Worm (Caenorhabditis elegans) whole organism, early embryonic: ENCODE measurements around the gene lbp-9.

Experiments
- B0310.2 ChIP-seq: sonication (generic microtip); optimal IDR thresholded peaks from 2 replicates; lab custom pipeline; 2016; ENCODE audit warnings: mild to moderate bottlenecking, missing genetic modification characterization, missing compliant biosample characterization
- F13C5.2 ChIP-seq: sonication (generic microtip); optimal IDR thresholded peaks from 2 replicates; lab custom pipeline; 2017; ENCODE audit warnings: mild to moderate bottlenecking, missing genetic modification characterization, inconsistent platforms, missing compliant biosample characterization
- aly-1 ChIP-seq: sonication (generic microtip); optimal IDR thresholded peaks from 2 replicates; lab custom pipeline; 2016; ENCODE audit warnings: missing genetic modification characterization, missing compliant biosample characterization
- ama-1 ChIP-seq: fragments of 150-350 bp; optimal IDR thresholded peaks from 2 replicates; lab custom pipeline; 2014
- ceh-13 ChIP-seq: fragments of 200-800 bp; sonication (Bioruptor generic); optimal IDR thresholded peaks from 2 replicates; lab custom pipeline; 2018; ENCODE audit warnings: mild to moderate bottlenecking, missing genetic modification characterization, missing compliant biosample characterization
- flt-1 ChIP-seq: fragments of 200-800 bp; sonication (Bioruptor generic); IDR thresholded peaks from 2 replicates; pipeline ENCODE4 v1.3.6; 2022; ENCODE audit warnings: missing genetic modification characterization, missing compliant biosample characterization
- hmbx-1 ChIP-seq: sonication (generic microtip); optimal IDR thresholded peaks from 2 replicates; lab custom pipeline; 2016; ENCODE audit warnings: mild to moderate bottlenecking, missing genetic modification characterization, missing compliant biosample characterization
- hmg-4 ChIP-seq: fragments of 200-800 bp; sonication (Bioruptor generic); optimal IDR thresholded peaks from 2 replicates; lab custom pipeline; 2018; ENCODE audit warnings: mild to moderate bottlenecking, missing genetic modification characterization, missing compliant biosample characterization
- hnd-1 ChIP-seq: sonication (generic microtip); optimal IDR thresholded peaks from 2 replicates; lab custom pipeline; 2016; ENCODE audit warnings: missing genetic modification characterization, missing compliant biosample characterization
- pes-1 ChIP-seq: fragments of 200-800 bp; sonication (Bioruptor generic); IDR thresholded peaks from 2 replicates; pipeline ENCODE4 v1.3.6; 2022; ENCODE audit warnings: missing genetic modification reagents, missing genetic modification characterization, missing compliant biosample characterization
- sea-1 ChIP-seq: fragments of 200-800 bp; sonication (Bioruptor generic); conservative IDR thresholded peaks from 2 replicates; pipeline ENCODE4 v1.3.6; 2022; ENCODE audit warnings: missing genetic modification characterization, missing compliant biosample characterization
- tbx-11 ChIP-seq: fragments of 200-800 bp; sonication (Bioruptor generic); IDR thresholded peaks from 2 replicates; pipeline ENCODE4 v1.3.6; 2022; ENCODE audit warnings: missing genetic modification characterization, missing compliant biosample characterization
- tbx-37 ChIP-seq: fragments of 200-800 bp; sonication (Bioruptor generic); conservative IDR thresholded peaks from 2 replicates; pipeline ENCODE4 v1.3.6; 2022; ENCODE audit warnings: missing genetic modification reagents, missing genetic modification characterization, missing compliant biosample characterization
- tra-4 ChIP-seq: sonication (generic microtip); optimal IDR thresholded peaks from 2 replicates; lab custom pipeline; 2017; ENCODE audit warnings: missing genetic modification characterization, missing compliant biosample characterization

DNA sequence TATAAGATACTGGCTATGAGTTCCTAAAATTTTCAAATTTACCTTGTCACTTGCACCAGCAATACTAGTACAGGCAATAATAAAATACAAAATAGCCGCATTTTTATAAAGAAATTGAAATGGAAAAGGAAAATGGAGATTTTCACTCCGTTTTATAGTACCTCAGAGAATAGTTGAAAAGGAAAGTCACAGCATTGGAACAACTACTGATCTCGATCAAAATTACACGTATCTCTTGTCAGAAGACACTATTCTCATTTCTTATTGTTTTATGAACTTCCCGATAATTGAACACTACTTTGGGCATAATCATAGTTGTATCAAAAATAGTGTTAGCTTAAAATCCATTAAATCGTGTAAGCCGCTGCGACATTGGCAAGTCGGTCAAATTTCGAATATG, 16.7 kb upstream of the lbp-9 start, which contains the start of gene Y40B10A.11:
- no peak for TF ChIP-seq ama-1 (lab: Kevin White, UChicago)
- no peak for TF ChIP-seq hnd-1 (tag; lab: Kevin White, UChicago)
- TF ChIP-seq sea-1 (GFP tag; lab: Robert Waterston, UW) = no peak
- no peak for TF ChIP-seq tbx-37 (GFP tag; lab: Robert Waterston, UW)
- TF ChIP-seq tbx-11 = no peak
- TF ChIP-seq ceh-13 (GFP tag; lab: Kevin White, UChicago) = no peak
- TF ChIP-seq B0310.2 = no peak
- TF ChIP-seq F13C5.2 (tag; lab: Kevin White, UChicago) = no peak
- TF ChIP-seq tra-4 (tag; lab: Kevin White, UChicago) = no peak
- no peak for TF ChIP-seq hmg-4 (GFP tag; lab: Kevin White, UChicago)
- no peak for TF ChIP-seq hmbx-1 (tag; lab: Kevin White, UChicago)
- no peak for TF ChIP-seq aly-1
- no peak for TF ChIP-seq pes-1 (GFP tag; lab: Robert Waterston, UW)
- TF ChIP-seq flt-1 (GFP tag; lab: Robert Waterston, UW) = no peak
